Worm (Caenorhabditis elegans): ENCODE data around the gene cpn-2.

ce11 chrII:367455-367854, 29.9 kb downstream of the cpn-2 start, which contains the start of gene ptr-3:
- TF ChIP-seq ref-1 (GFP tag; conservative IDR thresholded peaks at IDR 0.05) (no peak), cog-1 (tag; optimal IDR thresholded peaks at IDR 0.05) (no peak), klf-2 (GFP tag; conservative IDR thresholded peaks at IDR 0.05) (no peak), flt-1 (GFP tag; IDR thresholded peaks at IDR 0.05) (no peak), ztf-29 (GFP tag; IDR thresholded peaks at IDR 0.05) (no peak), tab-1 (GFP tag; IDR thresholded peaks at IDR 0.05) (no peak), T22C8.4 (GFP tag; IDR thresholded peaks at IDR 0.05) (no peak), ztf-23 (GFP tag; IDR thresholded peaks at IDR 0.05) (no peak), med-1 (GFP tag; optimal IDR thresholded peaks at IDR 0.05; ENCODE audit: insufficient read depth) (no peak)

Measured in whole organism, midembryonic.